Worm (Caenorhabditis elegans): ENCODE results near the gene C10C6.13.

DNA sequence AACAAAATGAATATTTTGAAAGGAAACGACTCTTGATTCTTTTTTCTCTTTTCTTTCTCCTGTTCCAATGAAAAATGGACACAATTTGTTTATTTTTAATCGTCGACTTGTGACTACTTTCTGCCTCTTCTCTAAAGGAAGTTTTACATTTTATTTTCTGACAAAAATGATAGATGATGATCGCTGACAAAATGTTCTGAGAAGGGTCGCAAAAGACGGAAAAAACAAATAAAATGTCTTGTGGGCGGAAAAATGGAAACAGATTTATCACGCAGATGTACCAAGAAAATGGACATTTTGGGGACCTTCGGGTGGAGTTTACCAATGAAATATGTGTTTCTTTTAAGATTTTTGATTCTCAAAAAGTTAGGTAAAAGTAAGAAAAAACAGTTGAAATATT is 16.6 kb downstream of the C10C6.13 start:
- TF ChIP-seq lin-15B (tag; optimal IDR thresholded peaks at IDR 0.05) (no peak), lsy-12 (tag; optimal IDR thresholded peaks at IDR 0.05) (no peak), nhr-11 (tag; optimal IDR thresholded peaks at IDR 0.05) (no peak), unc-39 (tag; optimal IDR thresholded peaks at IDR 0.05) (no peak), nhr-237 (tag; optimal IDR thresholded peaks at IDR 0.05) (no peak), ama-1 (optimal IDR thresholded peaks at IDR 0.05) (no peak), nhr-28 (tag; optimal IDR thresholded peaks at IDR 0.05) (no peak), pha-4 (tag; optimal IDR thresholded peaks at IDR 0.05) (no peak)

Measured in whole organism, L3 larva.